Fruit fly (Drosophila melanogaster) whole organism, embryonic: ENCODE data around the gene CG1309.

Source experiments
- Atf-2 ChIP-seq: fragments of 200-800 bp; sonication (Bioruptor generic); optimal IDR thresholded peaks from 2 replicates; lab custom pipeline; 2016; ENCODE audit warnings: missing biosample characterization, missing genetic modification characterization
- Atf3 ChIP-seq: fragments of 200-800 bp; sonication (Bioruptor generic); optimal IDR thresholded peaks from 3 replicates; lab custom pipeline; 2016; ENCODE audit warnings: missing biosample characterization, missing genetic modification characterization
- CG10267 ChIP-seq: fragments of 200-800 bp; sonication (Bioruptor generic); optimal IDR thresholded peaks from 2 replicates; lab custom pipeline; 2018; ENCODE audit warnings: missing biosample characterization, mild to moderate bottlenecking, missing genetic modification characterization, moderate library complexity
- CG10274 ChIP-seq: fragments of 200-800 bp; sonication (Bioruptor generic); optimal IDR thresholded peaks from 3 replicates; lab custom pipeline; 2017; ENCODE audit warnings: missing biosample characterization, mild to moderate bottlenecking, missing genetic modification characterization
- CG11247 ChIP-seq: fragments of 200-800 bp; sonication (Bioruptor generic); IDR thresholded peaks from 2 replicates; pipeline ENCODE4 v1.3.6; 2022; ENCODE audit warnings: missing biosample characterization, missing genetic modification characterization
- CG11560 ChIP-seq: fragments of 200-800 bp; sonication (Bioruptor generic); IDR thresholded peaks from 3 replicates; pipeline ENCODE4 v1.3.6; 2022; ENCODE audit warnings: missing biosample characterization, missing genetic modification characterization
- CG13424 ChIP-seq: fragments of 200-800 bp; sonication (Bioruptor generic); optimal IDR thresholded peaks from 2 replicates; lab custom pipeline; 2019; ENCODE audit warnings: missing biosample characterization, mild to moderate bottlenecking, missing genetic modification characterization, moderate library complexity
- CG15073 ChIP-seq: fragments of 200-800 bp; sonication (Bioruptor generic); optimal IDR thresholded peaks from 2 replicates; lab custom pipeline; 2016; ENCODE audit warnings: missing biosample characterization, missing genetic modification characterization
- CG17359 ChIP-seq: fragments of 200-800 bp; sonication (Bioruptor generic); optimal IDR thresholded peaks from 3 replicates; lab custom pipeline; 2018; ENCODE audit warnings: missing biosample characterization, mild to moderate bottlenecking, missing genetic modification characterization, moderate library complexity
- CG31388 ChIP-seq: fragments of 200-800 bp; sonication (Bioruptor generic); optimal IDR thresholded peaks from 2 replicates; lab custom pipeline; 2016; ENCODE audit warnings: missing biosample characterization, missing genetic modification characterization
- CG34224 ChIP-seq: fragments of 200-800 bp; sonication (Bioruptor generic); IDR thresholded peaks from 3 replicates; pipeline ENCODE4 v1.3.6; 2022; ENCODE audit warnings: missing biosample characterization, missing genetic modification characterization; ENCODE audit not compliant: partially characterized antibody
- CG34376 ChIP-seq: fragments of 200-800 bp; sonication (Bioruptor generic); optimal IDR thresholded peaks from 2 replicates; lab custom pipeline; 2018; ENCODE audit warnings: missing biosample characterization, mild to moderate bottlenecking, missing genetic modification characterization
- CG43689 ChIP-seq: fragments of 200-800 bp; sonication (Bioruptor generic); IDR thresholded peaks from 2 replicates; pipeline ENCODE4 v1.3.6; 2022; ENCODE audit warnings: missing biosample characterization, missing genetic modification characterization
- CG5953 ChIP-seq: fragments of 200-800 bp; sonication (Bioruptor generic); IDR thresholded peaks from 2 replicates; pipeline ENCODE4 v1.3.6; 2022; ENCODE audit warnings: missing biosample characterization, missing genetic modification characterization
- CG6272 ChIP-seq: fragments of 200-800 bp; sonication (Bioruptor generic); IDR thresholded peaks from 2 replicates; pipeline ENCODE4 v1.3.6; 2022; ENCODE audit warnings: missing biosample characterization, missing genetic modification characterization
- CG6689 ChIP-seq: fragments of 200-800 bp; sonication (Bioruptor generic); IDR thresholded peaks from 2 replicates; pipeline ENCODE4 v1.3.6; 2022; ENCODE audit warnings: missing biosample characterization, missing genetic modification characterization
- CG7556 ChIP-seq: fragments of 200-800 bp; sonication (Bioruptor generic); optimal IDR thresholded peaks from 2 replicates; lab custom pipeline; 2017; ENCODE audit warnings: missing biosample characterization, mild to moderate bottlenecking, missing genetic modification characterization
- CG8290 ChIP-seq, 3 experiments: fragments of 200-800 bp; sonication (Bioruptor generic); optimal IDR thresholded peaks; 2 replicates each; lab custom pipeline; 2016 to 2019; ENCODE audit warnings: missing biosample characterization in 3 of 3, missing genetic modification characterization in 3 of 3, mild to moderate bottlenecking in 2 of 3, moderate library complexity in 1 of 3
- CG8944 ChIP-seq: fragments of 200-800 bp; sonication (Bioruptor generic); optimal IDR thresholded peaks from 3 replicates; lab custom pipeline; 2016; ENCODE audit warnings: missing biosample characterization, missing genetic modification characterization
- Doc2 ChIP-seq: fragments of 200-800 bp; sonication (Bioruptor generic); IDR thresholded peaks from 2 replicates; pipeline ENCODE4 v1.3.6; 2022; ENCODE audit warnings: missing biosample characterization, missing genetic modification characterization
- HmgZ ChIP-seq: fragments of 200-800 bp; sonication (Bioruptor generic); optimal IDR thresholded peaks from 2 replicates; lab custom pipeline; 2018; ENCODE audit warnings: missing biosample characterization, mild to moderate bottlenecking, missing genetic modification characterization
- Hmr ChIP-seq: fragments of 200-800 bp; sonication (Bioruptor generic); optimal IDR thresholded peaks from 3 replicates; lab custom pipeline; 2017; ENCODE audit warnings: mild to moderate bottlenecking, missing biosample characterization, missing genetic modification reagents, missing genetic modification characterization
- Lpt ChIP-seq: fragments of >200 bp; optimal IDR thresholded peaks from 2 replicates; lab custom pipeline; 2018; ENCODE audit warnings: missing biosample characterization, missing genetic modification characterization
- MESR4 ChIP-seq: fragments of 200-800 bp; sonication (Bioruptor generic); optimal IDR thresholded peaks from 2 replicates; lab custom pipeline; 2018; ENCODE audit warnings: missing biosample characterization, mild to moderate bottlenecking, missing genetic modification characterization, moderate library complexity
- Max ChIP-seq: fragments of 200-800 bp; sonication (Bioruptor generic); optimal IDR thresholded peaks from 2 replicates; lab custom pipeline; 2016; ENCODE audit warnings: missing biosample characterization, mild to moderate bottlenecking, missing genetic modification characterization
- Optix ChIP-seq: fragments of 200-800 bp; sonication (Bioruptor generic); IDR thresholded peaks from 3 replicates; pipeline ENCODE4 v1.3.6; 2022; ENCODE audit warnings: missing biosample characterization, missing genetic modification characterization
- Rfx ChIP-seq: fragments of 200-800 bp; sonication (Bioruptor generic); IDR thresholded peaks from 2 replicates; pipeline ENCODE4 v1.3.6; 2022; ENCODE audit warnings: missing biosample characterization, missing genetic modification characterization
- Ssrp ChIP-seq: fragments of 200-800 bp; sonication (Bioruptor generic); optimal IDR thresholded peaks from 2 replicates; lab custom pipeline; 2018; ENCODE audit warnings: missing biosample characterization, mild to moderate bottlenecking, missing genetic modification characterization, moderate library complexity
- ase ChIP-seq: fragments of 200-800 bp; sonication (Bioruptor generic); IDR thresholded peaks from 3 replicates; pipeline ENCODE4 v1.3.6; 2022; ENCODE audit warnings: missing biosample characterization, missing genetic modification characterization
- bab2 ChIP-seq: fragments of 200-800 bp; sonication (Bioruptor generic); optimal IDR thresholded peaks from 2 replicates; lab custom pipeline; 2016; ENCODE audit warnings: missing biosample characterization, missing genetic modification characterization
- bsh ChIP-seq, 2 experiments: fragments of 200-800 bp; sonication (Bioruptor generic); optimal IDR thresholded peaks; 2 replicates each; lab custom pipeline; 2017 to 2018; ENCODE audit warnings: mild to moderate bottlenecking in 2 of 2, missing biosample characterization in 2 of 2, missing genetic modification characterization in 2 of 2, moderate library complexity in 1 of 2
- dimm ChIP-seq: fragments of 200-800 bp; sonication (Bioruptor generic); IDR thresholded peaks from 2 replicates; pipeline ENCODE4 v1.3.6; 2022; ENCODE audit warnings: missing biosample characterization, missing genetic modification characterization
- eve ChIP-seq, 2 experiments: fragments of >200 bp; optimal IDR thresholded peaks; 2 replicates each; lab custom pipeline; 2017; ENCODE audit warnings: missing biosample characterization in 2 of 2, missing genetic modification characterization in 2 of 2
- gem ChIP-seq: fragments of 200-800 bp; sonication (Bioruptor generic); optimal IDR thresholded peaks from 2 replicates; lab custom pipeline; 2019; ENCODE audit warnings: missing biosample characterization, mild to moderate bottlenecking, missing genetic modification characterization, moderate library complexity
- gsb ChIP-seq: fragments of 200-800 bp; sonication (Bioruptor generic); IDR thresholded peaks from 2 replicates; pipeline ENCODE4 v1.3.6; 2022; ENCODE audit warnings: missing biosample characterization, missing genetic modification characterization
- h ChIP-seq: fragments of >200 bp; optimal IDR thresholded peaks from 2 replicates; lab custom pipeline; 2017
- ham ChIP-seq: fragments of 200-800 bp; sonication (Bioruptor generic); IDR thresholded peaks from 2 replicates; pipeline ENCODE4 v1.3.6; 2022; ENCODE audit warnings: missing biosample characterization, missing genetic modification characterization
- hb ChIP-seq: fragments of 200-800 bp; sonication (Bioruptor generic); IDR thresholded peaks from 3 replicates; pipeline ENCODE4 v1.3.6; 2022; ENCODE audit warnings: missing biosample characterization, missing genetic modification characterization; ENCODE audit not compliant: partially characterized antibody
- ind ChIP-seq: fragments of 200-800 bp; sonication (Bioruptor generic); optimal IDR thresholded peaks from 3 replicates; lab custom pipeline; 2016; ENCODE audit warnings: missing biosample characterization, missing genetic modification characterization
- kay ChIP-seq: fragments of 200-800 bp; sonication (Bioruptor generic); optimal IDR thresholded peaks from 2 replicates; lab custom pipeline; 2016; ENCODE audit warnings: missing biosample characterization, missing genetic modification characterization
- lilli ChIP-seq: fragments of 200-800 bp; sonication (Bioruptor generic); optimal IDR thresholded peaks from 3 replicates; lab custom pipeline; 2016; ENCODE audit warnings: missing biosample characterization, missing genetic modification characterization
- lola ChIP-seq, 3 experiments: fragments of >200 bp in 2 of 3; fragments of 200-800 bp in 1 of 3; sonication (Bioruptor generic) in 1 of 3; optimal IDR thresholded peaks; 2 replicates each; lab custom pipeline; 2017 to 2019; ENCODE audit warnings: missing biosample characterization in 3 of 3, missing genetic modification characterization in 3 of 3, mild to moderate bottlenecking in 1 of 3, moderate library complexity in 1 of 3
- nerfin-2 ChIP-seq: fragments of 200-800 bp; sonication (Bioruptor generic); IDR thresholded peaks from 2 replicates; pipeline ENCODE4 v1.3.6; 2022; ENCODE audit warnings: missing biosample characterization, missing genetic modification characterization; ENCODE audit not compliant: partially characterized antibody
- nom ChIP-seq: fragments of 200-800 bp; sonication (Bioruptor generic); optimal IDR thresholded peaks from 2 replicates; lab custom pipeline; 2017; ENCODE audit warnings: missing biosample characterization, missing genetic modification characterization, mild to moderate bottlenecking, moderate library complexity, missing genetic modification reagents
- pb ChIP-seq: fragments of 200-800 bp; sonication (Bioruptor generic); optimal IDR thresholded peaks from 3 replicates; lab custom pipeline; 2016; ENCODE audit warnings: missing biosample characterization, missing genetic modification characterization
- run ChIP-seq: fragments of 200-800 bp; sonication (Bioruptor generic); optimal IDR thresholded peaks from 3 replicates; lab custom pipeline; 2018; ENCODE audit warnings: missing biosample characterization, mild to moderate bottlenecking, missing genetic modification characterization
- sd ChIP-seq: fragments of 200-800 bp; sonication (Bioruptor generic); optimal IDR thresholded peaks from 3 replicates; lab custom pipeline; 2018; ENCODE audit warnings: missing biosample characterization, mild to moderate bottlenecking, missing genetic modification characterization, moderate library complexity
- slbo ChIP-seq: fragments of 200-800 bp; sonication (Bioruptor generic); IDR thresholded peaks from 2 replicates; pipeline ENCODE4 v1.3.6; 2022; ENCODE audit warnings: missing biosample characterization, missing genetic modification characterization
- tap ChIP-seq: fragments of 200-800 bp; optimal IDR thresholded peaks from 3 replicates; lab custom pipeline; 2019; ENCODE audit warnings: missing biosample characterization, mild to moderate bottlenecking, missing genetic modification characterization, moderate library complexity
- wdn ChIP-seq: fragments of 200-800 bp; sonication (Bioruptor generic); IDR thresholded peaks from 2 replicates; pipeline ENCODE4 v1.3.6; 2022; ENCODE audit warnings: missing biosample characterization, missing genetic modification characterization

Gene CG1309

DNA sequence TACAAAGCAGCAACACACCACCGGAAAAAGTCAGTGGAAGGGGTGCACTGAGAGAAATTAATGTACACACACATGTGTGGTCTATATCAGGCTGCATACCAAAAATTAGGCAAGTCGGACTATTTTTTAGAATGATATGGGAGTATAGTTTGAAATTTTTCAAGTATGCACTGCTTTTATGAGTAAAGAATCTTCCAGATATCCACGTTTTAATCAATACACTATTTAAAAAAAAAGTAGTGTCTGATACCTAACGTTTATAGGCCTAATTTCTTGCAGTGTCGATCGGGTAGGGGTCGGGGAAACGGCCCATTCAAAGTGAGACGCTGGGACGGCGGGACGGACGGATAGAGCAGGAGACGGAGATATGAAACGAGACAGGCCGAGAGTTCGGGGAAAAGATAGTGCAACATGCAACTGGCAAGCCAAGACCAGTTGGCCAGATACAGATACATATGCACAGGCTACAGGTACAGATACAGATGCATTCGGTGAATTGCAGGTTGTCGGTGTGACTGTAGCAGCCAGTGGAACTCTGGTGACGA, 28.8 kb upstream of the CG1309 start (continued):
- TF ChIP-seq CG15073 (GFP tag; lab: Kevin White, UChicago) (peak; percentile 66), dimm (peak; percentile 71), ind (GFP tag; lab: Kevin White, UChicago) (peak; percentile 88), ham (GFP tag; lab: Robert Waterston, UW) (no peak), CG34376 (GFP tag; lab: Kevin White, UChicago) (peak; percentile 26), CG8290 (GFP tag; optimal IDR thresholded peaks at IDR 0.05; lab: Kevin White, UChicago) (peak; percentile 96), CG8290 (tag; optimal IDR thresholded peaks at IDR 0.05; lab: Kevin White, UChicago) (peak; percentile 48 to 93), gem (tag; lab: Kevin White, UChicago) (peak; percentile 96), slbo (GFP tag; lab: Robert Waterston, UW) (peak; percentile 51), CG31388 (GFP tag; lab: Kevin White, UChicago) (peak; percentile 74), Doc2 (GFP tag; lab: Robert Waterston, UW) (no peak), Optix (GFP tag; lab: Robert Waterston, UW) (peak; percentile 88), bsh (GFP tag; optimal IDR thresholded peaks at IDR 0.05; lab: Kevin White, UChicago) (peak; percentile 87 to 96), kay (GFP tag; lab: Kevin White, UChicago) (peak; percentile 83), hb (no peak), MESR4 (GFP tag; lab: Kevin White, UChicago) (peak; percentile 46), run (peak; percentile 85), CG5953 (GFP tag; lab: Robert Waterston, UW) (peak; percentile 78), bab2 (peak; percentile 92), Ssrp (tag; lab: Kevin White, UChicago) (peak; percentile 96), sd (tag; lab: Kevin White, UChicago) (peak; percentile 51), CG8944 (peak; percentile 94), Atf-2 (peak; percentile 93), CG7556 (GFP tag; lab: Kevin White, UChicago) (peak; percentile 94), CG34224 (GFP tag; lab: Robert Waterston, UW) (no peak), HmgZ (tag; lab: Kevin White, UChicago) (peak; percentile 84), eve (GFP tag; optimal IDR thresholded peaks at IDR 0.05; lab: Kevin White, UChicago) (peak; percentile 98 to 99), Rfx (GFP tag; lab: Robert Waterston, UW) (peak; percentile 69), CG43689 (GFP tag; lab: Robert Waterston, UW) (no peak), CG17359 (tag; lab: Kevin White, UChicago) (peak; percentile 94), pb (GFP tag; lab: Kevin White, UChicago) (peak; percentile 92), CG13424 (tag; lab: Kevin White, UChicago) (peak; percentile 95), lola (GFP tag; optimal IDR thresholded peaks at IDR 0.05; lab: Kevin White, UChicago) (peak in 1 of 3 experiments; percentile 99), wdn (GFP tag; lab: Robert Waterston, UW) (no peak), Hmr (GFP tag; lab: Kevin White, UChicago) (peak; percentile 59), tap (tag; lab: Kevin White, UChicago) (peak; percentile 93), nerfin-2 (GFP tag; lab: Robert Waterston, UW) (no peak), gsb (0 out of 2 replicates have a peak, but pooled peaks have one; percentile 36), CG11247 (peak; percentile 74), CG10267 (tag; lab: Kevin White, UChicago) (peak; percentile 93), CG10274 (GFP tag; lab: Kevin White, UChicago) (peak; percentile 75), Max (GFP tag; lab: Kevin White, UChicago) (peak; percentile 83), lilli (peak; percentile 85), CG6689 (GFP tag; lab: Robert Waterston, UW) (peak; percentile 95), nom (GFP tag; lab: Kevin White, UChicago) (peak; percentile 89), h (no peak), ase (peak; percentile 88; the same call in 2 of the 3 replicates), Atf3 (GFP tag; lab: Kevin White, UChicago) (peak; percentile 94), CG11560 (tag; lab: Robert Waterston, UW) (peak; percentile 68; the same call in 2 of the 3 replicates), CG6272 (GFP tag; lab: Robert Waterston, UW) (peak; percentile 78), Lpt (GFP tag; lab: Kevin White, UChicago) (no peak)
